Fruit fly (Drosophila melanogaster) whole organism, embryonic: ENCODE results near the gene Sfp87B.

Experiments
- Adf1 ChIP-seq: fragments of 200-800 bp; sonication (Bioruptor generic); IDR thresholded peaks from 2 replicates; pipeline ENCODE4 v1.3.6; 2022; ENCODE audit warnings: missing biosample characterization, missing genetic modification characterization
- CG10366 ChIP-seq: fragments of 200-800 bp; sonication (Bioruptor generic); IDR thresholded peaks from 2 replicates; pipeline ENCODE4 v1.3.6; 2022; ENCODE audit warnings: missing biosample characterization, missing genetic modification characterization
- CG15696 ChIP-seq: fragments of 200-800 bp; sonication (Bioruptor generic); optimal IDR thresholded peaks from 2 replicates; lab custom pipeline; 2019; ENCODE audit warnings: missing biosample characterization, mild to moderate bottlenecking, missing genetic modification characterization, moderate library complexity
- CG17802 ChIP-seq: fragments of 200-800 bp; sonication (Bioruptor generic); optimal IDR thresholded peaks from 2 replicates; lab custom pipeline; 2018; ENCODE audit warnings: missing biosample characterization, mild to moderate bottlenecking, missing genetic modification characterization, moderate library complexity
- CG2116 ChIP-seq: fragments of 200-800 bp; sonication (Bioruptor generic); optimal IDR thresholded peaks from 3 replicates; lab custom pipeline; 2018; ENCODE audit warnings: missing biosample characterization, mild to moderate bottlenecking, missing genetic modification characterization
- CG2199 ChIP-seq: fragments of 200-800 bp; sonication (Bioruptor generic); IDR thresholded peaks from 3 replicates; pipeline ENCODE4 v1.3.6; 2022; ENCODE audit warnings: missing biosample characterization, missing genetic modification characterization
- CG32767 ChIP-seq: fragments of 200-800 bp; sonication (Bioruptor generic); IDR thresholded peaks from 2 replicates; pipeline ENCODE4 v1.3.6; 2022; ENCODE audit warnings: missing biosample characterization, missing genetic modification characterization
- CG8089 ChIP-seq: fragments of 200-800 bp; sonication (Bioruptor generic); optimal IDR thresholded peaks from 3 replicates; lab custom pipeline; 2016; ENCODE audit warnings: missing biosample characterization, missing genetic modification characterization
- CG8478 ChIP-seq: fragments of >200 bp; optimal IDR thresholded peaks from 2 replicates; lab custom pipeline; 2018
- CG9932 ChIP-seq: fragments of 200-800 bp; sonication (Bioruptor generic); IDR thresholded peaks from 2 replicates; pipeline ENCODE4 v1.3.6; 2022; ENCODE audit warnings: missing biosample characterization, missing genetic modification characterization
- CHES-1-like ChIP-seq: fragments of 200-800 bp; sonication (Bioruptor generic); optimal IDR thresholded peaks from 2 replicates; lab custom pipeline; 2016; ENCODE audit warnings: missing biosample characterization, missing genetic modification characterization
- CoRest ChIP-seq: fragments of 200-800 bp; sonication (Bioruptor generic); optimal IDR thresholded peaks from 3 replicates; lab custom pipeline; 2018; ENCODE audit warnings: missing biosample characterization, mild to moderate bottlenecking, missing genetic modification characterization, moderate library complexity
- Dfd ChIP-seq, 2 experiments: fragments of >200 bp; optimal IDR thresholded peaks; 2 replicates each; lab custom pipeline; 2017; ENCODE audit warnings: missing biosample characterization in 2 of 2, missing genetic modification characterization in 2 of 2
- Dll ChIP-seq: fragments of 200-800 bp; sonication (Bioruptor generic); IDR thresholded peaks from 4 replicates; pipeline ENCODE4 v1.3.6; 2022; ENCODE audit warnings: missing biosample characterization, missing genetic modification characterization; ENCODE audit not compliant: partially characterized antibody
- Drgx ChIP-seq: fragments of 200-800 bp; sonication (Bioruptor generic); IDR thresholded peaks from 2 replicates; pipeline ENCODE4 v1.3.6; 2022; ENCODE audit warnings: missing biosample characterization, missing genetic modification characterization
- Ets65A ChIP-seq: fragments of 200-800 bp; sonication (Bioruptor generic); peaks from one replicate; lab custom pipeline; 2016; ENCODE audit warnings: missing biosample characterization, missing genetic modification characterization
- Fer1 ChIP-seq: fragments of 200-800 bp; sonication (Bioruptor generic); optimal IDR thresholded peaks from 2 replicates; lab custom pipeline; 2017; ENCODE audit warnings: missing biosample characterization, mild to moderate bottlenecking, missing genetic modification characterization
- Fer3 ChIP-seq: fragments of 200-800 bp; sonication (Bioruptor generic); optimal IDR thresholded peaks from 2 replicates; lab custom pipeline; 2018; ENCODE audit warnings: missing biosample characterization, mild to moderate bottlenecking, missing genetic modification characterization, moderate library complexity
- Gsc ChIP-seq: fragments of 200-800 bp; sonication (Bioruptor generic); IDR thresholded peaks from 2 replicates; pipeline ENCODE4 v1.3.6; 2022; ENCODE audit warnings: missing biosample characterization, missing genetic modification characterization
- Hr3 ChIP-seq: fragments of 200-800 bp; sonication (Bioruptor generic); optimal IDR thresholded peaks from 3 replicates; lab custom pipeline; 2016; ENCODE audit warnings: missing biosample characterization, missing genetic modification characterization
- NfI ChIP-seq: fragments of 200-800 bp; sonication (Bioruptor generic); optimal IDR thresholded peaks from 3 replicates; lab custom pipeline; 2018; ENCODE audit warnings: missing biosample characterization, mild to moderate bottlenecking, missing genetic modification characterization, moderate library complexity
- Rfx ChIP-seq: fragments of 200-800 bp; sonication (Bioruptor generic); IDR thresholded peaks from 2 replicates; pipeline ENCODE4 v1.3.6; 2022; ENCODE audit warnings: missing biosample characterization, missing genetic modification characterization
- Ssrp ChIP-seq: fragments of 200-800 bp; sonication (Bioruptor generic); optimal IDR thresholded peaks from 2 replicates; lab custom pipeline; 2018; ENCODE audit warnings: missing biosample characterization, mild to moderate bottlenecking, missing genetic modification characterization, moderate library complexity
- TFAM ChIP-seq: fragments of 200-800 bp; sonication (Bioruptor generic); optimal IDR thresholded peaks from 2 replicates; lab custom pipeline; 2017; ENCODE audit warnings: missing biosample characterization, missing genetic modification characterization, inconsistent platforms
- Trl ChIP-seq, 3 experiments: fragments of >200 bp in 2 of 3; fragments of 200-800 bp in 1 of 3; sonication (Bioruptor generic) in 1 of 3; optimal IDR thresholded peaks; 2 replicates in 1 of 3; 3 replicates in 2 of 3; lab custom pipeline; 2016 to 2017; ENCODE audit warnings: missing biosample characterization in 1 of 3, missing genetic modification characterization in 1 of 3
- Xbp1 ChIP-seq: fragments of 200-800 bp; sonication (Bioruptor generic); optimal IDR thresholded peaks from 3 replicates; lab custom pipeline; 2016; ENCODE audit warnings: missing biosample characterization, mild to moderate bottlenecking, missing genetic modification characterization
- Xrp1 ChIP-seq: fragments of 200-800 bp; sonication (Bioruptor generic); IDR thresholded peaks from 2 replicates; pipeline ENCODE4 v1.3.6; 2022; ENCODE audit warnings: missing biosample characterization, missing genetic modification characterization
- amos ChIP-seq: fragments of 200-800 bp; sonication (Bioruptor generic); IDR thresholded peaks from 2 replicates; pipeline ENCODE4 v1.3.6; 2022; ENCODE audit warnings: missing biosample characterization, missing genetic modification characterization; ENCODE audit not compliant: partially characterized antibody
- ara ChIP-seq: fragments of 200-800 bp; sonication (Bioruptor generic); IDR thresholded peaks from 2 replicates; pipeline ENCODE4 v1.3.6; 2022; ENCODE audit warnings: missing biosample characterization, missing genetic modification characterization
- dmrt99B ChIP-seq: fragments of 200-800 bp; sonication (Bioruptor generic); optimal IDR thresholded peaks from 2 replicates; lab custom pipeline; 2018; ENCODE audit warnings: missing biosample characterization, mild to moderate bottlenecking, missing genetic modification characterization, moderate library complexity
- eyg ChIP-seq: fragments of 200-800 bp; sonication (Bioruptor generic); optimal IDR thresholded peaks from 3 replicates; lab custom pipeline; 2016; ENCODE audit warnings: missing biosample characterization, missing genetic modification characterization
- grau ChIP-seq: fragments of 200-800 bp; optimal IDR thresholded peaks from 3 replicates; lab custom pipeline; 2019; ENCODE audit warnings: missing biosample characterization, mild to moderate bottlenecking, missing genetic modification characterization, moderate library complexity
- gsb-n ChIP-seq: fragments of 200-800 bp; sonication (Bioruptor generic); optimal IDR thresholded peaks from 3 replicates; lab custom pipeline; 2018; ENCODE audit warnings: missing biosample characterization, mild to moderate bottlenecking, missing genetic modification characterization
- lbe ChIP-seq: fragments of 200-800 bp; sonication (Bioruptor generic); optimal IDR thresholded peaks from 2 replicates; lab custom pipeline; 2016; ENCODE audit warnings: missing biosample characterization, mild to moderate bottlenecking, missing genetic modification characterization
- mirr ChIP-seq: fragments of 200-800 bp; sonication (Bioruptor generic); optimal IDR thresholded peaks from 3 replicates; lab custom pipeline; 2018; ENCODE audit warnings: missing biosample characterization, mild to moderate bottlenecking, missing genetic modification characterization
- p53 ChIP-seq: fragments of 200-800 bp; sonication (Bioruptor generic); optimal IDR thresholded peaks from 2 replicates; lab custom pipeline; 2016; ENCODE audit warnings: missing biosample characterization, missing genetic modification characterization
- sim ChIP-seq: fragments of 200-800 bp; sonication (Bioruptor generic); IDR thresholded peaks from 2 replicates; pipeline ENCODE4 v1.3.6; 2022; ENCODE audit warnings: missing biosample characterization, missing genetic modification characterization
- slp2 ChIP-seq: fragments of 200-800 bp; sonication (Bioruptor generic); optimal IDR thresholded peaks from 2 replicates; lab custom pipeline; 2016; ENCODE audit warnings: missing biosample characterization, missing genetic modification characterization
- tll ChIP-seq, 2 experiments: fragments of 200-800 bp in 1 of 2; fragments of >200 bp in 1 of 2; sonication (Bioruptor generic) in 1 of 2; optimal IDR thresholded peaks; 2 replicates each; lab custom pipeline; 2017 to 2019; ENCODE audit warnings: missing biosample characterization in 2 of 2, missing genetic modification characterization in 2 of 2, mild to moderate bottlenecking in 1 of 2, moderate library complexity in 1 of 2
- unc-4 ChIP-seq: fragments of 200-800 bp; sonication (Bioruptor generic); IDR thresholded peaks from 2 replicates; pipeline ENCODE4 v1.3.6; 2022; ENCODE audit warnings: missing biosample characterization, missing genetic modification characterization; ENCODE audit not compliant: partially characterized antibody
- vnd ChIP-seq: fragments of 200-800 bp; sonication (Bioruptor generic); IDR thresholded peaks from 3 replicates; pipeline ENCODE4 v1.3.6; 2022; ENCODE audit warnings: missing biosample characterization, missing genetic modification characterization; ENCODE audit not compliant: partially characterized antibody
- zf30C ChIP-seq: fragments of 200-800 bp; sonication (Bioruptor generic); optimal IDR thresholded peaks from 3 replicates; lab custom pipeline; 2018; ENCODE audit warnings: missing biosample characterization, mild to moderate bottlenecking, missing genetic modification characterization
- zfh1 ChIP-seq: fragments of 200-800 bp; sonication (Bioruptor generic); IDR thresholded peaks from 3 replicates; pipeline ENCODE4 v1.3.6; 2022; ENCODE audit warnings: missing biosample characterization, missing genetic modification characterization

Sfp87B gene

DNA sequence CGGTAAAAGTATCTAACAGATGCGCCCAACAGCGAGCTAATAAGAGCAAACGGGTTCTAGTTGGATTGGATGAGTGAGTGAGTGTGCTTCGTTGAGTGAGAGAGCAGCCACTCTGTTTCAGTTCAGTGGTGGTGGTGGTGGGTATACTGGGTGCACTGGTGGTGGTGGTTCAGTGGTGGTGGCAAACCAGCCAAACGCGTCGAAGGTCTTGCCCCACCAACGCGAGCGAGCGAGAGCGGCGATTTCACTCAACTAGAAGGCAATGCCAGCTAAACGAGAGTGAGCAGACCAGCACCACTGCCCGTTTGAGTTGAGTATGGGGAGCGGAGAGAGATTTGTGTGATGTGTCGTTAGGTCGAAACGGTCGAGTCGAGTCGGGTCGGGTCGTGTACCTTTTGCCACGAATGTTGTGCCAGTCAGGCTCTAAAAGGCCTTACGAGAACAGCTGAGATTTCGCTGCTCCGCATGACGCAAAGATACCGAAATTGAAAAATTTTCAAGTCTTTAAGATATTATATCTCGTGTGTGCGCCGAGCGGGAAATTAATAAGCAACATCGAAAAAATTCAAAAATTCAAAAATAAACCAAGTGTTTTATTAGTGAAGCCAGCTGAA lies 7.9 kb downstream of the Sfp87B start (continued):
- TF ChIP-seq Dll (GFP tag; lab: Robert Waterston, UW) (peak; percentile 49; the same call in 1 of the 4 replicates), Dfd (GFP tag; optimal IDR thresholded peaks at IDR 0.05; lab: Kevin White, UChicago) (no peak), Fer1 (no peak), CG9932 (GFP tag; lab: Robert Waterston, UW) (0 out of 2 replicates have a peak, but pooled peaks have one; percentile 8), amos (peak; percentile 71; the same call in 1 of the 2 replicates), Hr3 (no peak), zf30C (GFP tag; lab: Kevin White, UChicago) (no peak), Xbp1 (no peak), Rfx (no peak), Trl (optimal IDR thresholded peaks at IDR 0.05; lab: Kevin White, UChicago) (peak; percentile 81 to 82), Trl (GFP tag; optimal IDR thresholded peaks at IDR 0.05; lab: Kevin White, UChicago) (peak; percentile 22), eyg (GFP tag; lab: Kevin White, UChicago) (no peak), CoRest (peak; percentile 12), CG8478 (lab: Kevin White, UChicago) (peak; percentile 96), NfI (no peak), Adf1 (GFP tag; lab: Robert Waterston, UW) (peak; percentile 48; the same call in 1 of the 2 replicates), gsb-n (tag; lab: Kevin White, UChicago) (no peak), mirr (GFP tag; lab: Kevin White, UChicago) (peak; percentile 12), CG8089 (GFP tag; lab: Kevin White, UChicago) (no peak), Fer3 (tag; lab: Kevin White, UChicago) (no peak), lbe (GFP tag; lab: Kevin White, UChicago) (no peak), Xrp1 (GFP tag; lab: Robert Waterston, UW) (no peak), CG17802 (tag; lab: Kevin White, UChicago) (no peak), TFAM (GFP tag; lab: Kevin White, UChicago) (no peak), Gsc (no peak), ara (no peak), Drgx (GFP tag; lab: Robert Waterston, UW) (peak; percentile 72), dmrt99B (tag; lab: Kevin White, UChicago) (no peak), Ssrp (tag; lab: Kevin White, UChicago) (no peak), vnd (GFP tag; lab: Robert Waterston, UW) (no peak), CG2116 (no peak), CG10366 (GFP tag; lab: Robert Waterston, UW) (no peak), CHES-1-like (GFP tag; lab: Kevin White, UChicago) (no peak), slp2 (no peak), sim (GFP tag; lab: Robert Waterston, UW) (no peak), grau (tag; lab: Kevin White, UChicago) (no peak), unc-4 (GFP tag; lab: Robert Waterston, UW) (no peak), zfh1 (GFP tag; lab: Robert Waterston, UW) (no peak), CG2199 (no peak), tll (GFP tag; optimal IDR thresholded peaks at IDR 0.05; lab: Kevin White, UChicago) (no peak), Ets65A (no peak), p53 (GFP tag; lab: Kevin White, UChicago) (no peak), CG15696 (no peak), CG32767 (peak; percentile 20; the same call in 1 of the 2 replicates)
